Worm (Caenorhabditis elegans): ENCODE results near the gene ZK1320.3.

DNA sequence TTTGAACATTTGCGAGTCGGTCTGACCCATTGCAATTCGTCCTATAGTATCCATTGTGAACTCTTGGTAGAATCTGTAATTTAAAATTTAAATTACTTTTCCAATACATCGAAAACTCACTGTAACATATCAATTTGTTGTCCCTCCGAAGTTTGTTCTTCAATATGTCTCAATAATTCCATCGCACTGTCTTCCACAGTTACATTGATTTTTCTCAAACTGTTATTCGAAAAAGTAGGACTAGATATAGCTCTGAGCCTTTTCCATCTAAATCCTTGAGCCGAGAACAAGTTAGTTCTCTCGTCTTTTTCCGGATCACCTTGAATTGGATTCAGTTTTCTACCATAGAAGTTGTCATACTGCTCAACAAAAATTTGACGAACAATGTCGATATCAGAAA, 1.9 kb upstream of the ZK1320.3 start:
- no peak for TF ChIP-seq W03F9.2 (tag; optimal IDR thresholded peaks at IDR 0.05)
- TF ChIP-seq dao-5 (tag; optimal IDR thresholded peaks at IDR 0.05), result no peak

Measured in whole organism, L4/young adult.